Fruit fly (Drosophila melanogaster) whole organism, adult: Measurements from ENCODE around the gene CG14088.

Source experiments
- CG11617 ChIP-seq: fragments of 200-800 bp; sonication (Bioruptor generic); optimal IDR thresholded peaks from 2 replicates; lab custom pipeline; 2017; ENCODE audit warnings: mild to moderate bottlenecking, missing biosample characterization, missing genetic modification reagents, missing genetic modification characterization
- CG14711 ChIP-seq: fragments of 200-800 bp; sonication (Bioruptor generic); optimal IDR thresholded peaks from 2 replicates; lab custom pipeline; 2018; ENCODE audit warnings: missing biosample characterization, mild to moderate bottlenecking, missing genetic modification characterization, moderate library complexity
- CG33017 ChIP-seq: fragments of 200-800 bp; sonication (Bioruptor generic); optimal IDR thresholded peaks from 2 replicates; lab custom pipeline; 2018; ENCODE audit warnings: missing biosample characterization, mild to moderate bottlenecking, missing genetic modification characterization, moderate library complexity
- CG5204 ChIP-seq: fragments of 200-800 bp; sonication (Bioruptor generic); optimal IDR thresholded peaks from 2 replicates; lab custom pipeline; 2016; ENCODE audit warnings: missing biosample characterization, missing genetic modification characterization
- CG7045 ChIP-seq: fragments of 200-800 bp; sonication (Bioruptor generic); optimal IDR thresholded peaks from 2 replicates; lab custom pipeline; 2017; ENCODE audit warnings: missing biosample characterization, mild to moderate bottlenecking, missing genetic modification characterization
- CG7101 ChIP-seq: fragments of 200-800 bp; sonication (Bioruptor generic); optimal IDR thresholded peaks from 2 replicates; lab custom pipeline; 2018; ENCODE audit warnings: missing biosample characterization, mild to moderate bottlenecking, missing genetic modification characterization, moderate library complexity
- Crg-1 ChIP-seq: fragments of 200-800 bp; sonication (Bioruptor generic); optimal IDR thresholded peaks from 2 replicates; lab custom pipeline; 2016; ENCODE audit warnings: missing biosample characterization, missing genetic modification characterization
- Mnt ChIP-seq: fragments of 200-800 bp; sonication (Bioruptor generic); optimal IDR thresholded peaks from 2 replicates; lab custom pipeline; 2016; ENCODE audit warnings: missing biosample characterization, mild to moderate bottlenecking, missing genetic modification characterization
- bab1 ChIP-seq: fragments of 200-800 bp; sonication (Bioruptor generic); optimal IDR thresholded peaks from 3 replicates; lab custom pipeline; 2019; ENCODE audit warnings: missing biosample characterization, mild to moderate bottlenecking, missing genetic modification characterization, moderate library complexity
- kay ChIP-seq: fragments of 200-800 bp; sonication (Bioruptor generic); peaks from one replicate; lab custom pipeline; 2016; ENCODE audit warnings: missing biosample characterization, missing genetic modification characterization, borderline replicate concordance
- ovo ChIP-seq: fragments of 200-800 bp; sonication (Bioruptor generic); optimal IDR thresholded peaks from 2 replicates; lab custom pipeline; 2016; ENCODE audit warnings: missing biosample characterization, missing genetic modification characterization
- pad ChIP-seq: fragments of 200-800 bp; sonication (Bioruptor generic); optimal IDR thresholded peaks from 3 replicates; lab custom pipeline; 2017; ENCODE audit warnings: missing biosample characterization, missing genetic modification characterization, mild to moderate bottlenecking, moderate library complexity, missing genetic modification reagents
- tj ChIP-seq: fragments of 200-800 bp; sonication (Bioruptor generic); optimal IDR thresholded peaks from 3 replicates; lab custom pipeline; 2017; ENCODE audit warnings: missing biosample characterization, mild to moderate bottlenecking, missing genetic modification characterization, moderate library complexity

dm6 chr3L:19288395-19288969 is 18.0 kb upstream of the CG14088 start:
- TF ChIP-seq Mnt (GFP tag; lab: Kevin White, UChicago) (peak; percentile 52), CG7101 (tag; lab: Kevin White, UChicago) (no peak), CG5204 (GFP tag; lab: Kevin White, UChicago) (no peak), Crg-1 (GFP tag; lab: Kevin White, UChicago) (no peak), tj (no peak), pad (GFP tag; lab: Kevin White, UChicago) (no peak), kay (GFP tag; lab: Kevin White, UChicago) (no peak), CG7045 (no peak), bab1 (no peak), ovo (no peak), CG14711 (tag; lab: Kevin White, UChicago) (no peak), CG33017 (tag; lab: Kevin White, UChicago) (no peak), CG11617 (peak; percentile 39)
